Worm (Caenorhabditis elegans): ENCODE data around the gene B0524.5.

The B0524.5 gene

DNA sequence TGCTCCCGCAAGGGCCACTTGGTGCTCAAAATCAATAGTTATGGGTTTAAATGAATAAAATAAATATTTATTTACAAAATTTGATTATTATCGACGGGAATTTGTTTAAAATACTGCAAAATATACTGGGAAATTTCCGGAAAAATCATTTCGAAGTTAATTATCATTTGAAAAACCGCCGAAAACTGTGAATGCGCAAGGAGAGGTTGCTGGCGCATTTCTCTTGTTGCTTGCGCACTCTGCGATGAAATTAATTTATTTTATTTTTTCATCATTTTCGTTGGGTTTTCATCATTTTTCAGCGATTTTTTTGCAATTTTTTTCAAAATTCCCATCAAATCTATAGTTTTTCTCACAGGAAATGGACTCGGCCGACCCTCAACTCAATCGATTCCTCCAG lies 34.2 kb downstream of the B0524.5 start, which contains the start of gene ddp-1:
Gene ddp-1 (plus strand): TSS at position 357 of the 400 bp plus-strand sequence.
- no peak for TF ChIP-seq dmd-4 (tag; optimal IDR thresholded peaks at IDR 0.05; ENCODE audit: borderline replicate concordance)
- no peak for TF ChIP-seq elt-4 (tag; optimal IDR thresholded peaks at IDR 0.05)
- TF ChIP-seq pax-1 (tag; optimal IDR thresholded peaks at IDR 0.05): no peak
- no peak for TF ChIP-seq hlh-6 (tag; optimal IDR thresholded peaks at IDR 0.05)
- peak; percentile 81 for TF ChIP-seq unc-3 (GFP tag; conservative IDR thresholded peaks at IDR 0.05)
- peak; percentile 51 for TF ChIP-seq unc-3 (tag; optimal IDR thresholded peaks at IDR 0.05)
- TF ChIP-seq C08G9.2 (tag; optimal IDR thresholded peaks at IDR 0.05): peak; percentile 36
- peak; percentile 64 for TF ChIP-seq ceh-31 (tag; optimal IDR thresholded peaks at IDR 0.05)
- peak; percentile 16 for TF ChIP-seq pqm-1 (tag; optimal IDR thresholded peaks at IDR 0.05)
- peak; percentile 59 for TF ChIP-seq ceh-18 (tag; optimal IDR thresholded peaks at IDR 0.05)
- peak; percentile 65 for TF ChIP-seq ceh-2 (tag; optimal IDR thresholded peaks at IDR 0.05)
- peak; percentile 94 for TF ChIP-seq ceh-14 (tag; optimal IDR thresholded peaks at IDR 0.05)
- no peak for TF ChIP-seq pha-4 (tag; optimal IDR thresholded peaks at IDR 0.05)
- no peak for TF ChIP-seq pag-3 (tag; optimal IDR thresholded peaks at IDR 0.05; ENCODE audit: borderline replicate concordance)
- TF ChIP-seq fax-1 (tag; optimal IDR thresholded peaks at IDR 0.05): peak; percentile 47
- TF ChIP-seq unc-86 (tag; optimal IDR thresholded peaks at IDR 0.05): peak; percentile 77
- peak; percentile 93 for TF ChIP-seq unc-42 (tag; optimal IDR thresholded peaks at IDR 0.05)
- peak; percentile 78 for TF ChIP-seq che-1 (tag; optimal IDR thresholded peaks at IDR 0.05)
- TF ChIP-seq ceh-48 (tag; optimal IDR thresholded peaks at IDR 0.05): peak; percentile 60
- TF ChIP-seq pat-9 (tag; optimal IDR thresholded peaks at IDR 0.05): peak; percentile 78
- TF ChIP-seq ceh-34 (tag; optimal IDR thresholded peaks at IDR 0.05): peak; percentile 66
- TF ChIP-seq sox-4 (tag; optimal IDR thresholded peaks at IDR 0.05): peak; percentile 71
- peak; percentile 75 for TF ChIP-seq ref-2 (tag; optimal IDR thresholded peaks at IDR 0.05)
- TF ChIP-seq Y22D7AL.16 (tag; optimal IDR thresholded peaks at IDR 0.05): peak; percentile 68
- no peak for TF ChIP-seq hlh-13 (GFP tag; optimal IDR thresholded peaks at IDR 0.05)
- peak; percentile 56 for TF ChIP-seq K02D7.2 (tag; optimal IDR thresholded peaks at IDR 0.05)
- no peak for TF ChIP-seq pros-1 (tag; optimal IDR thresholded peaks at IDR 0.05)
- no peak for TF ChIP-seq nhr-11 (tag; optimal IDR thresholded peaks at IDR 0.05)
- TF ChIP-seq syd-9 (tag; optimal IDR thresholded peaks at IDR 0.05): no peak
- peak; percentile 13 for TF ChIP-seq fkh-6 (tag; optimal IDR thresholded peaks at IDR 0.05)
- peak; percentile 72 for TF ChIP-seq dve-1 (tag; optimal IDR thresholded peaks at IDR 0.05)
- peak; percentile 26 for TF ChIP-seq eyg-1 (tag; optimal IDR thresholded peaks at IDR 0.05)
- no peak for TF ChIP-seq ama-1 (optimal IDR thresholded peaks at IDR 0.05)
- TF ChIP-seq madf-2 (tag; optimal IDR thresholded peaks at IDR 0.05): peak; percentile 78
- peak; percentile 15 for TF ChIP-seq lim-6 (tag; optimal IDR thresholded peaks at IDR 0.05)
- peak; percentile 75 for TF ChIP-seq ets-4 (tag; optimal IDR thresholded peaks at IDR 0.05)
- peak; percentile 68 for TF ChIP-seq C38D4.7 (GFP tag; optimal IDR thresholded peaks at IDR 0.05)
- TF ChIP-seq zip-5 (tag; optimal IDR thresholded peaks at IDR 0.05): peak; percentile 7
- no peak for TF ChIP-seq unc-55 (GFP tag; optimal IDR thresholded peaks at IDR 0.05)
- TF ChIP-seq ahr-1 (tag; optimal IDR thresholded peaks at IDR 0.05): no peak
- TF ChIP-seq ceh-9 (tag; optimal IDR thresholded peaks at IDR 0.05): no peak
- no peak for TF ChIP-seq odd-2 (tag; optimal IDR thresholded peaks at IDR 0.05)
- no peak for TF ChIP-seq tbx-7 (tag; optimal IDR thresholded peaks at IDR 0.05)
- TF ChIP-seq npax-4 (tag; optimal IDR thresholded peaks at IDR 0.05): peak; percentile 55
- peak; percentile 58 for TF ChIP-seq pha-2 (tag; optimal IDR thresholded peaks at IDR 0.05)
- peak; percentile 52 for TF ChIP-seq rnt-1 (tag; optimal IDR thresholded peaks at IDR 0.05)
- no peak for TF ChIP-seq sox-2 (GFP tag; IDR thresholded peaks at IDR 0.05)
- TF ChIP-seq elt-2 (tag; optimal IDR thresholded peaks at IDR 0.05): peak; percentile 86
- peak; percentile 39 for TF ChIP-seq ceh-6 (GFP tag; optimal IDR thresholded peaks at IDR 0.05)
- TF ChIP-seq hlh-30 (tag; optimal IDR thresholded peaks at IDR 0.05; ENCODE audit: insufficient read depth): no peak
- peak; percentile 74 for TF ChIP-seq T23F11.4 (GFP tag; optimal IDR thresholded peaks at IDR 0.05)
- TF ChIP-seq ceh-30 (tag; optimal IDR thresholded peaks at IDR 0.05): no peak
- TF ChIP-seq fkh-10 (GFP tag; optimal IDR thresholded peaks at IDR 0.05): peak; percentile 40
- TF ChIP-seq hlh-8 (tag; optimal IDR thresholded peaks at IDR 0.05): no peak

Measured in whole organism, late embryonic.